Fruit fly (Drosophila melanogaster) whole organism, embryonic: ENCODE results near the gene Rab30.

Source experiments
- Blimp-1 ChIP-seq: fragments of 200-800 bp; sonication (Bioruptor generic); optimal IDR thresholded peaks from 3 replicates; lab custom pipeline; 2018; ENCODE audit warnings: missing biosample characterization, missing genetic modification characterization, mild to moderate bottlenecking, moderate library complexity, missing genetic modification reagents
- CG12104 ChIP-seq: fragments of 200-800 bp; sonication (Bioruptor generic); optimal IDR thresholded peaks from 3 replicates; lab custom pipeline; 2016; ENCODE audit warnings: missing biosample characterization, missing genetic modification characterization
- Dll ChIP-seq: fragments of 200-800 bp; sonication (Bioruptor generic); IDR thresholded peaks from 4 replicates; pipeline ENCODE4 v1.3.6; 2022; ENCODE audit warnings: missing biosample characterization, missing genetic modification characterization; ENCODE audit not compliant: partially characterized antibody
- Doc3 ChIP-seq: fragments of 200-800 bp; sonication (Bioruptor generic); IDR thresholded peaks from 3 replicates; pipeline ENCODE4 v1.3.6; 2022; ENCODE audit warnings: missing biosample characterization, missing genetic modification characterization; ENCODE audit not compliant: partially characterized antibody
- Max ChIP-seq: fragments of 200-800 bp; sonication (Bioruptor generic); optimal IDR thresholded peaks from 2 replicates; lab custom pipeline; 2016; ENCODE audit warnings: missing biosample characterization, mild to moderate bottlenecking, missing genetic modification characterization
- NfI ChIP-seq: fragments of 200-800 bp; sonication (Bioruptor generic); optimal IDR thresholded peaks from 3 replicates; lab custom pipeline; 2018; ENCODE audit warnings: missing biosample characterization, mild to moderate bottlenecking, missing genetic modification characterization, moderate library complexity
- YL-1 ChIP-seq: fragments of 200-800 bp; sonication (Bioruptor generic); optimal IDR thresholded peaks from 3 replicates; lab custom pipeline; 2017; ENCODE audit warnings: missing biosample characterization, mild to moderate bottlenecking, missing genetic modification characterization
- cad ChIP-seq: fragments of >200 bp; optimal IDR thresholded peaks from 2 replicates; lab custom pipeline; 2017; ENCODE audit warnings: missing biosample characterization, missing genetic modification characterization
- fru ChIP-seq: fragments of >200 bp; optimal IDR thresholded peaks from 2 replicates; lab custom pipeline; 2017
- lab ChIP-seq: fragments of 200-800 bp; sonication (Bioruptor generic); optimal IDR thresholded peaks from 3 replicates; lab custom pipeline; 2017; ENCODE audit warnings: missing biosample characterization, missing genetic modification characterization, mild to moderate bottlenecking, moderate library complexity, missing genetic modification reagents

dm6 chr2L:7011962-7012361 is 20.4 kb downstream of the Rab30 start, which contains the start of gene CG43321:
- TF ChIP-seq Max (no peak), Dll (GFP tag; lab: Robert Waterston, UW) (no peak), YL-1 (GFP tag; lab: Kevin White, UChicago) (no peak), Doc3 (GFP tag; lab: Robert Waterston, UW) (no peak), NfI (GFP tag; lab: Kevin White, UChicago) (no peak), lab (GFP tag; lab: Kevin White, UChicago) (no peak), Blimp-1 (no peak), fru (lab: Kevin White, UChicago) (no peak), CG12104 (GFP tag; lab: Kevin White, UChicago) (no peak), cad (no peak)
